Worm (Caenorhabditis elegans): ENCODE measurements around the gene clp-7.
"Not testable (repeated sequence)": the region's sequence is repeated elsewhere in the genome, so short reads cannot be mapped to it uniquely, and the experiment has no call there.

The clp-7 gene

DNA sequence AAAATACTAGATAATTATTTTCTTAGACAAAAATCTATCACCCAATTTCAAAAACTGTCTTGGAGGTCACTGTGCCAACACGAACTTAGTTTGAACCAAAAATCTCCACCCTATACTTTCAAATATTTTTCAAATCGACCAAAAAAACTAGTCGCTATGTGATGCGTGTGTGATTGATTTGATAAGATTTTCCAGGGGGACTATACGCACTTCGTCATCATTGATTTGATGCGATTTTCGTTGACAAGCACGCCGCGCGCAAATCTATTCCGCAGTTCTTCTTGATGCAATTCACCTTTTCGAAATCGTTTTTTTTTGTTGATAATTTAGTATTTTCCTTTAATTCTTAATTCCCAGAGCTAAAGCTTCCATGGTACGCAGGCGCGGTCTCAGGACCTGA is 7.7 kb upstream of the clp-7 start:
- TF ChIP-seq nhr-28 (tag; optimal IDR thresholded peaks at IDR 0.05) (peak; percentile 61), dmd-6 (GFP tag; IDR thresholded peaks at IDR 0.05) (peak; percentile 12; the same call in 1 of the 2 replicates), ztf-11 (tag; optimal IDR thresholded peaks at IDR 0.05) (no peak), nhr-111 (GFP tag; optimal IDR thresholded peaks at IDR 0.05) (no peak), lir-3 (tag; optimal IDR thresholded peaks at IDR 0.05) (no peak), mdl-1 (tag; optimal IDR thresholded peaks at IDR 0.05) (no peak)

DNA sequence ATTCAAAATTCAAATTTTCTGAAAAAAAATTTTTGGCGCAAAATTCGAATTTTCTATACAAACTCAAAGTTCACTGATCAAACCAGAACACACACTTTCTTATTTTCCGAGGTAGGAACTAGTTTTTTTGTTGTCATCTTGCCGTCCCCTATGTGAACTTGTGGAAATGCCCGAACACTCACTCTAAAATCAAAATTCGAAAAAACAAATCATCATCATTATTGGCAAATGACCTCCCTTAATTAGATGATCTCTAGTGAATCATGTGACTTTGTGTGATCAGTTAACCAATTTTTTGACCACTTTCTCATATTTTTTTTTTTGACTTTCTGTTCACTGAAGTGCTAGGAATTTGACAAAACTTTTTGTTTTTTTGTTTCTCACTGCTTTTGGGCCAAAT is 6.7 kb upstream of the clp-7 start:
- TF ChIP-seq aha-1 (tag) (no peak), nhr-6 (tag; optimal IDR thresholded peaks at IDR 0.05) (no peak), unc-62 (GFP tag; optimal IDR thresholded peaks at IDR 0.05 in 1 of 2) (peak in 1 of 2 experiments; percentile 69), unc-62 (tag; optimal IDR thresholded peaks at IDR 0.05) (no peak), hlh-30 (tag; optimal IDR thresholded peaks at IDR 0.05; ENCODE audit: insufficient read depth) (peak; percentile 59), R02D3.7 (tag; optimal IDR thresholded peaks at IDR 0.05) (no peak), nhr-28 (tag; optimal IDR thresholded peaks at IDR 0.05) (peak; percentile 59), pha-4 (GFP tag; IDR thresholded peaks at IDR 0.05) (no peak), pha-4 (tag; optimal IDR thresholded peaks at IDR 0.05) (no peak), madf-9 (GFP tag; conservative IDR thresholded peaks at IDR 0.05) (no peak), madf-5 (GFP tag; IDR thresholded peaks at IDR 0.05) (no peak)

DNA sequence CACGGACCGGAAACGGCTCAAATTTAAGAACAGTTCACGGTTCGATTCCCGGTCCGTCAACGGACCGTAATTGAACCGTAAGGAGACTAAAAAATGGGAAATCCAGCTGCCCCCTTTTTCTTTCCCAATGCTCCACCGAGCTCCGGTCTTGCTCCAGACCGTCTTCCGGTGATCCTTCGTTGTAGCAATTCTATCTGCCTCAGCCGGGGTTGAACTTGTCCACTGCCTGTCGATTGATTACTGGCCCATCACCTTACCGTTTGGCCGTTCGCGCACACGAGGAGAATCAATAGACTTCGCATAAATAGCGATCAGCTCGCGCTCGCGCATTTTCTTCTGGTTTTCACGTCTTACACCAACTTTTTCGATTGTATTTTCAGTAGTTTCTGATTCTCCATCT is 2.8 kb upstream of the clp-7 start:
- TF ChIP-seq pha-4 (GFP tag; IDR thresholded peaks at IDR 0.05) = peak; percentile 17; the same call in 1 of the 2 replicates
- not testable (repeated sequence) for TF ChIP-seq pha-4 (tag; optimal IDR thresholded peaks at IDR 0.05)
- peak; percentile 48 for TF ChIP-seq lin-38 (GFP tag; IDR thresholded peaks at IDR 0.05)
- 0 out of 2 replicates have a peak, but pooled peaks have one; percentile 29 for TF ChIP-seq set-16 (GFP tag; IDR thresholded peaks at IDR 0.05)

DNA sequence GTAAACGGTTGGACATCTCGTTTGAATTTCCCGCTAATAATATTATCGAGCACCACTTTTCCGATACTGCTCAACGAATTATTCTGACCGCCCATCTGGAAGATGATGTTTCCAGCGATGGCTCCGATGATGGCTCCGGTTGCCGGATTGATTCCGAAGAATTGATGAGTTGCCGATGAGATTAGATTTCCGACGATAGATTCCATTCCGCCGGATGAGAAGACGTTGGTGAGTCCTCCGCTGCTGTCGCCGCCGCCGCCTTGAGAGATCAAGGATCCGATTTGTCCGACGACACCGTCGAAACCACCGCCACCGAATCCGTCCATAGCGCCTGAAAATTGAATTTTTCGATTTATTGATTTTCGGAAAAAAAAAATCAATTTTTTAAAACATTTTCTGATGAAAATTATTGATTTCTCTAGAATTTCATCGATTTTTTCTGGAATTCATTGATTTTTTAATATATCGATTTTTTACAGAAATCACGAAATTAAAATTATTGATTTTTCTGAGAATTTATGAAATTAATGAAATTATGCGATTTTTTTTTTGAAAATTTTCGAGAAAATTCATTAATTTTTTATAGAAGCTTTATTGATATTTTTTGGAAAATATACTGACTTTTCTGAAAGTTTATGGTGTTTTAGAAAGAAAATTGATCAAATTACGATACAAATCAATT is 1.6 kb downstream of the clp-7 start:
- TF ChIP-seq aly-2 (tag; optimal IDR thresholded peaks at IDR 0.05) (no peak), F44E2.7 (GFP tag; IDR thresholded peaks at IDR 0.05) (no peak), set-16 (GFP tag; IDR thresholded peaks at IDR 0.05) (peak; percentile 54), ceh-28 (tag; optimal IDR thresholded peaks at IDR 0.05) (peak; percentile 60)

DNA sequence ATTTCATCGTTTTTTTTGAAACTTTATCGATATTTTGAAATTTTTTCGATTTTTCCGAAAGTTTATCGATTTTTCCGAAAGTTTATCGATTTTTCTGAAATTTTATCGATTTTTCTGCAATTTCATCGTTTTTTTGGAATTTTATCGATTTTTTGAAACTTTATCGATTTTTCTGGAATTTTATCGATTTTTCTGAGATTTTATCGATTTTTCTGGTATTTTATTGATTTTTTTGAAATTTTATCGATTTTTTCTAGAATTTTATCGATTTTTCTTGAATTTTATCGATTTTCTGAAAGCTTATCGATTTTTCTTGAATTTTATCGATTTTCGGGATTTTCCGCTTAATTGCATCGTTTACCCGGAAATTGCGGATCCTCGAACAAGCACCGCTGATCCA is 2.3 kb downstream of the clp-7 start:
- TF ChIP-seq ceh-28 (tag; optimal IDR thresholded peaks at IDR 0.05) (peak; percentile 94), mep-1 (tag; optimal IDR thresholded peaks at IDR 0.05) (no peak)

DNA sequence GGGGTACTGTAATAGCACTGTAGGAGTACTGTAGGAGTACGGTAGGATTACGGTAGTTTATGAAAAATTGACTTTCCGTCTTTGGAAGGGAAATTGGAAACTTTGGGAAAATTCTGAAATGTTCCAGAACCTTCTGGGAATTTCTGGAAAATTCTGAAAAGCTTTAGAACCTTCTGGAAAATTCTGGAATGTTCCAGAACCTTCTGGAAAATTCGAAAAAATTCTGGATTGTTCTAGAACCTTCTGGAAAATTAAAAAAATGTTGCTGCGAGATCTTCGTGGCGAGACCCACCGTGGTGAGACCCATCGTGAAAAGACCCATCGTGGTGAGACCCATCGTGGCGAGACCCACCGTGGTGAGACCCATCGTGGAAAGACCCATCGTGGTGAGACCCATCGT is 5.7 kb downstream of the clp-7 start:
- peak; percentile 62; the same call in 1 of the 2 replicates for TF ChIP-seq set-16 (GFP tag; IDR thresholded peaks at IDR 0.05)

DNA sequence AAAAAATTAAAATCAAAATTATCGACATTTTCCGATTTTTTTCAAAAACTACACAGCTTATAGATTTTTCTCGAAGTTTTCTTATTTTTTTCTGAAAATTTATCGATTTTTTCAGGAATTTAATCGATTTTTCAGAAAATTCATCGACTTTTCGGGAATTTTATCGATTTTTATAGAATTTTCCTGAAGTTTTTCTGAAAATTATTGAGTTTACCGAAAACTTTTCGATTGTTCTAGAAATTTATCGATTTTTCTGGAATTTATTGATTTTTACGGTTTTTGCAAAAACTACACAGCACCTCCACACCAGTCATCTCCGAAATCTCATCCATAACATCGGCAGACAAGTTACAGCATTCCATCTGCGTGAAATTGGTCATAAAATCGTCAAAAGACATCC is 8.1 kb downstream of the clp-7 start:
- TF ChIP-seq cey-2 (tag; optimal IDR thresholded peaks at IDR 0.05; ENCODE audit: borderline replicate concordance, insufficient read depth) (no peak), fos-1 (tag; optimal IDR thresholded peaks at IDR 0.05) (no peak), nhr-77 (tag; optimal IDR thresholded peaks at IDR 0.05) (no peak), nhr-237 (tag; optimal IDR thresholded peaks at IDR 0.05) (no peak), ceh-28 (tag; optimal IDR thresholded peaks at IDR 0.05) (peak; percentile 74), skn-1 (tag; optimal IDR thresholded peaks at IDR 0.05) (no peak), F26F4.8 (GFP tag; conservative IDR thresholded peaks at IDR 0.05) (no peak), ztf-7 (tag; optimal IDR thresholded peaks at IDR 0.05) (no peak), hmg-1.1 (GFP tag; IDR thresholded peaks at IDR 0.05) (0 out of 2 replicates have a peak, but pooled peaks have one; percentile 12), T20F7.1 (GFP tag; optimal IDR thresholded peaks at IDR 0.05) (no peak), ctbp-1 (GFP tag; IDR thresholded peaks at IDR 0.05) (no peak), ceh-44 (GFP tag; IDR thresholded peaks at IDR 0.05) (no peak), unc-130 (GFP tag; optimal IDR thresholded peaks at IDR 0.05) (no peak), zfp-3 (GFP tag; conservative IDR thresholded peaks at IDR 0.05) (no peak)
